Worm (Caenorhabditis elegans) whole organism, young adult: ENCODE data around the gene H43I07.1.
A peak's percentile ranks its signal among the peaks of the same experiment; 100 is the strongest.

Experiments used
- B0019.2 ChIP-seq: fragments of 200-800 bp; sonication (Bioruptor generic); conservative IDR thresholded peaks from 2 replicates; pipeline ENCODE4 v1.3.6; 2022; ENCODE audit warnings: missing genetic modification reagents, missing genetic modification characterization, missing compliant biosample characterization
- B0035.1 ChIP-seq: sonication (generic microtip); optimal IDR thresholded peaks from 2 replicates; lab custom pipeline; 2016; ENCODE audit warnings: missing genetic modification characterization, mild to moderate bottlenecking, missing compliant biosample characterization, missing genotype, missing genetic modification reagents
- B0336.3 ChIP-seq: fragments of 200-800 bp; sonication (Bioruptor generic); IDR thresholded peaks from 2 replicates; pipeline ENCODE4 v1.3.6; 2022; ENCODE audit warnings: missing genetic modification characterization, missing compliant biosample characterization
- C06A6.2 ChIP-seq: fragments of 200-800 bp; sonication (Bioruptor generic); conservative IDR thresholded peaks from 2 replicates; pipeline ENCODE4 v1.3.6; 2022; ENCODE audit warnings: missing genetic modification characterization, missing compliant biosample characterization
- D2030.7 ChIP-seq: fragments of 200-800 bp; sonication (Bioruptor generic); IDR thresholded peaks from 2 replicates; pipeline ENCODE4 v1.3.6; 2022; ENCODE audit warnings: missing genetic modification reagents, missing genetic modification characterization, missing compliant biosample characterization
- F10E7.11 ChIP-seq: sonication (generic microtip); optimal IDR thresholded peaks from 2 replicates; lab custom pipeline; 2017; ENCODE audit warnings: mild to moderate bottlenecking, missing genetic modification characterization, moderate library complexity, missing compliant biosample characterization
- F33H1.4 ChIP-seq: fragments of 200-800 bp; sonication (Bioruptor generic); IDR thresholded peaks from 2 replicates; pipeline ENCODE4 v1.3.6; 2022; ENCODE audit warnings: missing genetic modification reagents, missing genetic modification characterization, missing compliant biosample characterization
- F49E8.2 ChIP-seq: sonication (generic microtip); optimal IDR thresholded peaks from 3 replicates; lab custom pipeline; 2017; ENCODE audit warnings: missing genetic modification characterization, mild to moderate bottlenecking, missing compliant biosample characterization, antibody characterized with exemption, moderate library complexity; ENCODE audit not compliant: insufficient read depth
- F52B5.7 ChIP-seq: sonication (generic microtip); optimal IDR thresholded peaks from 2 replicates; lab custom pipeline; 2016; ENCODE audit warnings: mild to moderate bottlenecking, missing genetic modification characterization, missing compliant biosample characterization
- F57C9.4 ChIP-seq: sonication (generic microtip); optimal IDR thresholded peaks from 2 replicates; lab custom pipeline; 2017; ENCODE audit warnings: mild to moderate bottlenecking, missing genetic modification characterization, missing compliant biosample characterization
- K12H6.12 ChIP-seq: fragments of 200-800 bp; sonication (Bioruptor generic); optimal IDR thresholded peaks from 2 replicates; lab custom pipeline; 2018; ENCODE audit warnings: mild to moderate bottlenecking, missing genetic modification characterization, missing compliant biosample characterization
- T07F8.4 ChIP-seq: sonication (generic microtip); optimal IDR thresholded peaks from 2 replicates; lab custom pipeline; 2016; ENCODE audit warnings: mild to moderate bottlenecking, missing genetic modification characterization, moderate library complexity, missing compliant biosample characterization
- ZK185.1 ChIP-seq: sonication (generic microtip); optimal IDR thresholded peaks from 2 replicates; lab custom pipeline; 2016; ENCODE audit warnings: mild to moderate bottlenecking, missing genetic modification characterization, missing compliant biosample characterization; ENCODE audit not compliant: poor library complexity, severe bottlenecking
- akir-1 ChIP-seq: fragments of 200-800 bp; sonication (Bioruptor generic); optimal IDR thresholded peaks from 2 replicates; lab custom pipeline; 2018; ENCODE audit warnings: mild to moderate bottlenecking, missing genetic modification characterization, moderate library complexity, missing compliant biosample characterization
- ama-1 ChIP-seq, 3 experiments: fragments of 150-350 bp in 1 of 3; sonication (generic microtip) in 2 of 3; optimal IDR thresholded peaks; 2 replicates each; lab custom pipeline; 2014 to 2018; ENCODE audit warnings: missing biosample characterization in 2 of 3, missing genetic modification characterization in 2 of 3, missing genetic modification reagents in 2 of 3
- aptf-3 ChIP-seq: fragments of 200-800 bp; sonication (Bioruptor generic); IDR thresholded peaks from 2 replicates; pipeline ENCODE4 v1.3.6; 2022; ENCODE audit warnings: missing genetic modification characterization, missing compliant biosample characterization
- ceh-40 ChIP-seq: fragments of 200-800 bp; sonication (Bioruptor generic); IDR thresholded peaks from 2 replicates; pipeline ENCODE4 v1.3.6; 2022; ENCODE audit warnings: missing genetic modification characterization, missing compliant biosample characterization
- ceh-58 ChIP-seq: fragments of 200-800 bp; sonication (Bioruptor generic); IDR thresholded peaks from 2 replicates; pipeline ENCODE4 v1.3.6; 2022; ENCODE audit warnings: missing genetic modification characterization, missing compliant biosample characterization
- dpff-1 ChIP-seq: sonication (generic microtip); optimal IDR thresholded peaks from 2 replicates; lab custom pipeline; 2017; ENCODE audit warnings: mild to moderate bottlenecking, missing genetic modification characterization, missing compliant biosample characterization
- egrh-3 ChIP-seq: fragments of 200-800 bp; sonication (Bioruptor generic); IDR thresholded peaks from 2 replicates; pipeline ENCODE4 v1.3.6; 2022; ENCODE audit warnings: missing genetic modification reagents, missing genetic modification characterization, missing compliant biosample characterization
- ekl-4 ChIP-seq: fragments of 200-800 bp; sonication (Bioruptor generic); IDR thresholded peaks from 2 replicates; pipeline ENCODE4 v1.3.6; 2022; ENCODE audit warnings: missing genetic modification reagents, missing genetic modification characterization, missing compliant biosample characterization
- fkh-3 ChIP-seq: sonication (generic microtip); optimal IDR thresholded peaks from 2 replicates; lab custom pipeline; 2016; ENCODE audit warnings: mild to moderate bottlenecking, missing genetic modification characterization, missing compliant biosample characterization
- gei-17 ChIP-seq: fragments of 200-800 bp; sonication (Bioruptor generic); optimal IDR thresholded peaks from 2 replicates; lab custom pipeline; 2018; ENCODE audit warnings: mild to moderate bottlenecking, missing genetic modification characterization, missing compliant biosample characterization
- him-1 ChIP-seq: sonication (generic microtip); optimal IDR thresholded peaks from 2 replicates; lab custom pipeline; 2016; ENCODE audit warnings: missing genotype, missing genetic modification reagents, missing genetic modification characterization, missing compliant biosample characterization
- hlh-12 ChIP-seq: sonication (generic microtip); optimal IDR thresholded peaks from 2 replicates; lab custom pipeline; 2016; ENCODE audit warnings: missing genetic modification characterization, missing compliant biosample characterization
- hrde-1 ChIP-seq: sonication (generic microtip); optimal IDR thresholded peaks from 2 replicates; lab custom pipeline; 2016; ENCODE audit warnings: missing genetic modification characterization, mild to moderate bottlenecking, missing compliant biosample characterization, moderate library complexity, missing genotype, missing genetic modification reagents, borderline replicate concordance
- let-526 ChIP-seq: fragments of 200-800 bp; sonication (Bioruptor generic); IDR thresholded peaks from 2 replicates; pipeline ENCODE4 v1.3.6; 2022; ENCODE audit warnings: missing genetic modification reagents, missing genetic modification characterization, missing compliant biosample characterization
- lir-1 ChIP-seq: fragments of 200-800 bp; sonication (Bioruptor generic); conservative IDR thresholded peaks from 2 replicates; pipeline ENCODE4 v1.3.6; 2022; ENCODE audit warnings: missing genetic modification reagents, missing genetic modification characterization, missing compliant biosample characterization
- mcd-1 ChIP-seq: fragments of 200-800 bp; sonication (Bioruptor generic); IDR thresholded peaks from 2 replicates; pipeline ENCODE4 v1.3.6; 2022; ENCODE audit warnings: missing genetic modification reagents, missing genetic modification characterization, missing compliant biosample characterization
- mel-28 ChIP-seq: sonication (generic microtip); optimal IDR thresholded peaks from 2 replicates; lab custom pipeline; 2016; ENCODE audit warnings: borderline replicate concordance, mild to moderate bottlenecking, missing genetic modification characterization, missing compliant biosample characterization
- nfya-1 ChIP-seq: sonication (generic microtip); optimal IDR thresholded peaks from 2 replicates; lab custom pipeline; 2017; ENCODE audit warnings: antibody characterized with exemption, missing compliant biosample characterization, missing genetic modification characterization, borderline replicate concordance; ENCODE audit not compliant: insufficient read depth
- nfya-2 ChIP-seq: fragments of 200-800 bp; sonication (Bioruptor generic); IDR thresholded peaks from 2 replicates; pipeline ENCODE4 v1.3.6; 2022; ENCODE audit warnings: missing genetic modification reagents, missing genetic modification characterization, missing compliant biosample characterization
- nfyb-1 ChIP-seq: fragments of 200-800 bp; sonication (Bioruptor generic); IDR thresholded peaks from 2 replicates; pipeline ENCODE4 v1.3.6; 2022; ENCODE audit warnings: missing genetic modification reagents, missing genetic modification characterization, missing compliant biosample characterization
- nhr-27 ChIP-seq: fragments of 200-800 bp; sonication (Bioruptor generic); optimal IDR thresholded peaks from 2 replicates; lab custom pipeline; 2018; ENCODE audit warnings: mild to moderate bottlenecking, missing genetic modification characterization, moderate library complexity, missing compliant biosample characterization
- nhr-80 ChIP-seq: sonication (generic microtip); optimal IDR thresholded peaks from 2 replicates; lab custom pipeline; 2016; ENCODE audit warnings: missing genetic modification characterization, missing compliant biosample characterization
- pha-4 ChIP-seq: fragments of 150-350 bp; sonication (generic microtip); optimal IDR thresholded peaks from 2 replicates; lab custom pipeline; 2014; ENCODE audit warnings: missing biosample characterization, missing genetic modification reagents, missing genetic modification characterization
- sdz-38 ChIP-seq: sonication (generic microtip); optimal IDR thresholded peaks from 2 replicates; lab custom pipeline; 2016; ENCODE audit warnings: missing genotype, missing genetic modification characterization, missing compliant biosample characterization
- snpc-1.1 ChIP-seq: sonication (generic microtip); optimal IDR thresholded peaks from 2 replicates; lab custom pipeline; 2017; ENCODE audit warnings: missing genetic modification characterization, mild to moderate bottlenecking, missing compliant biosample characterization, antibody characterized with exemption, moderate library complexity, missing genotype, missing genetic modification reagents; ENCODE audit not compliant: insufficient read depth
- snpc-4 ChIP-seq, 5 experiments: fragments of 150-350 bp in 1 of 5; sonication (generic microtip) in 4 of 5; optimal IDR thresholded peaks; 2 replicates each; lab custom pipeline; 2014 to 2018; ENCODE audit warnings: missing genetic modification characterization in 5 of 5, missing biosample characterization in 3 of 5, antibody characterized with exemption in 2 of 5, mild to moderate bottlenecking in 2 of 5, missing compliant biosample characterization in 2 of 5, missing genotype in 2 of 5, moderate library complexity in 2 of 5, missing genetic modification reagents in 1 of 5
- sptf-2 ChIP-seq: fragments of 200-800 bp; sonication (Bioruptor generic); optimal IDR thresholded peaks from 2 replicates; lab custom pipeline; 2018; ENCODE audit warnings: mild to moderate bottlenecking, missing genetic modification characterization, missing compliant biosample characterization
- tbp1 ChIP-seq: fragments of 200-800 bp; sonication (Bioruptor generic); optimal IDR thresholded peaks from 2 replicates; lab custom pipeline; 2018; ENCODE audit warnings: mild to moderate bottlenecking, missing genetic modification characterization, missing compliant biosample characterization
- tbx-9 ChIP-seq: sonication (generic microtip); optimal IDR thresholded peaks from 2 replicates; lab custom pipeline; 2016; ENCODE audit warnings: borderline replicate concordance, missing genetic modification characterization, inconsistent platforms, missing compliant biosample characterization
- tlf-1 ChIP-seq: fragments of 200-800 bp; sonication (Bioruptor generic); optimal IDR thresholded peaks from 2 replicates; lab custom pipeline; 2018; ENCODE audit warnings: mild to moderate bottlenecking, missing genetic modification characterization, missing compliant biosample characterization
- zfh-2 ChIP-seq: fragments of 200-800 bp; sonication (Bioruptor generic); conservative IDR thresholded peaks from 2 replicates; pipeline ENCODE4 v1.3.6; 2022; ENCODE audit warnings: missing genetic modification reagents, missing genetic modification characterization, missing compliant biosample characterization
- ztf-22 ChIP-seq: fragments of 200-800 bp; sonication (Bioruptor generic); optimal IDR thresholded peaks from 2 replicates; lab custom pipeline; 2018; ENCODE audit warnings: mild to moderate bottlenecking, missing genetic modification characterization, moderate library complexity, missing compliant biosample characterization
- ztf-28 ChIP-seq: fragments of 200-800 bp; sonication (Bioruptor generic); IDR thresholded peaks from 2 replicates; pipeline ENCODE4 v1.3.6; 2022; ENCODE audit warnings: missing genetic modification reagents, missing genetic modification characterization, missing compliant biosample characterization
- ztf-6 ChIP-seq: fragments of 200-800 bp; sonication (Bioruptor generic); IDR thresholded peaks from 2 replicates; pipeline ENCODE4 v1.3.6; 2022; ENCODE audit warnings: missing genetic modification reagents, missing genetic modification characterization, missing compliant biosample characterization

Gene H43I07.1

ce11 chrV:4169658-4170057, 34.9 kb upstream of the H43I07.1 start (continued):
- TF ChIP-seq hrde-1, result no peak
- no peak for TF ChIP-seq B0035.1 (tag; lab: Kevin White, UChicago)
- TF ChIP-seq C06A6.2 (GFP tag; lab: Robert Waterston, UW), result no peak
- no peak for TF ChIP-seq aptf-3 (GFP tag; lab: Robert Waterston, UW)
- no peak for TF ChIP-seq F57C9.4 (tag; lab: Kevin White, UChicago)
- TF ChIP-seq tbx-9 (tag; lab: Kevin White, UChicago), result no peak
- no peak for TF ChIP-seq let-526
- TF ChIP-seq F49E8.2 (tag; lab: Kevin White, UChicago), result peak; percentile 18
- TF ChIP-seq F52B5.7 (tag; lab: Kevin White, UChicago), result no peak
- TF ChIP-seq ztf-28 (GFP tag; lab: Robert Waterston, UW), result no peak
- TF ChIP-seq him-1 (tag; lab: Kevin White, UChicago), result no peak
- no peak for TF ChIP-seq ceh-40 (GFP tag; lab: Robert Waterston, UW)
- peak; percentile 41; the same call in 1 of the 2 replicates for TF ChIP-seq F33H1.4 (GFP tag; lab: Robert Waterston, UW)
- TF ChIP-seq ztf-6 (GFP tag; lab: Robert Waterston, UW), result no peak
- no peak for TF ChIP-seq B0019.2 (GFP tag; lab: Robert Waterston, UW)
- TF ChIP-seq hlh-12 (tag; lab: Kevin White, UChicago), result no peak
- TF ChIP-seq F10E7.11 (tag; lab: Kevin White, UChicago), result no peak
- peak; percentile 13 for TF ChIP-seq snpc-4 (GFP tag; optimal IDR thresholded peaks at IDR 0.05; lab: Kevin White, UChicago)
- no peak for TF ChIP-seq snpc-4 (tag; optimal IDR thresholded peaks at IDR 0.05; lab: Kevin White, UChicago)
- TF ChIP-seq akir-1, result no peak
- TF ChIP-seq nhr-27 (tag; lab: Kevin White, UChicago), result no peak
- peak; percentile 49 for TF ChIP-seq D2030.7
- TF ChIP-seq ekl-4, result no peak
- TF ChIP-seq snpc-1.1 (tag; lab: Kevin White, UChicago), result no peak
- peak; percentile 72 for TF ChIP-seq mcd-1 (GFP tag; lab: Robert Waterston, UW)
- TF ChIP-seq mel-28 (tag; lab: Kevin White, UChicago), result no peak
- no peak for TF ChIP-seq ZK185.1
- TF ChIP-seq pha-4 (tag; lab: Kevin White, UChicago), result no peak
- TF ChIP-seq sptf-2, result no peak
- no peak for TF ChIP-seq dpff-1 (tag; lab: Kevin White, UChicago)
- TF ChIP-seq tlf-1 (GFP tag; lab: Kevin White, UChicago), result no peak
- TF ChIP-seq ceh-58 (GFP tag; lab: Robert Waterston, UW), result no peak
- TF ChIP-seq B0336.3 (GFP tag; lab: Robert Waterston, UW), result no peak
- TF ChIP-seq lir-1 (GFP tag; lab: Robert Waterston, UW), result no peak
- TF ChIP-seq nfya-2 (GFP tag; lab: Robert Waterston, UW), result no peak
- TF ChIP-seq ama-1 (optimal IDR thresholded peaks at IDR 0.05; lab: Kevin White, UChicago), result no peak
- TF ChIP-seq ama-1 (GFP tag; optimal IDR thresholded peaks at IDR 0.05; lab: Kevin White, UChicago), result no peak
- no peak for TF ChIP-seq egrh-3 (GFP tag; lab: Robert Waterston, UW)
- TF ChIP-seq gei-17 (GFP tag; lab: Kevin White, UChicago), result no peak
- no peak for TF ChIP-seq K12H6.12 (tag; lab: Kevin White, UChicago)
- no peak for TF ChIP-seq T07F8.4 (tag; lab: Kevin White, UChicago)
- no peak for TF ChIP-seq zfh-2 (GFP tag; lab: Robert Waterston, UW)
- TF ChIP-seq tbp1 (GFP tag; lab: Kevin White, UChicago), result peak; percentile 2
- no peak for TF ChIP-seq ztf-22
- TF ChIP-seq sdz-38 (tag; lab: Kevin White, UChicago), result no peak
- no peak for TF ChIP-seq fkh-3 (tag; lab: Kevin White, UChicago)
- no peak for TF ChIP-seq nfya-1 (tag; lab: Kevin White, UChicago)
- TF ChIP-seq nfyb-1 (GFP tag; lab: Robert Waterston, UW), result no peak
- no peak for TF ChIP-seq nhr-80 (tag; lab: Kevin White, UChicago)
